Fruit fly (Drosophila melanogaster): ENCODE results near the gene CG17292.

CG17292 gene

dm6 chr2L:8333185-8333584, 37.1 kb upstream of the CG17292 start (continued):
- TF ChIP-seq ttk (GFP tag; IDR thresholded peaks at IDR 0.05) (no peak), Fer3 (tag; optimal IDR thresholded peaks at IDR 0.05) (peak; percentile 15), so (GFP tag; IDR thresholded peaks at IDR 0.05) (no peak), Abd-B (GFP tag; optimal IDR thresholded peaks at IDR 0.05) (peak; percentile 5), CG6791 (GFP tag; IDR thresholded peaks at IDR 0.05; ENCODE audit: partially characterized antibody) (no peak), Kr (GFP tag; optimal IDR thresholded peaks at IDR 0.05) (no peak), dmrt99B (tag; optimal IDR thresholded peaks at IDR 0.05) (peak; percentile 33), CG2202 (tag; optimal IDR thresholded peaks at IDR 0.05) (no peak), hbn (GFP tag; IDR thresholded peaks at IDR 0.05; ENCODE audit: partially characterized antibody) (no peak), Adf1 (GFP tag; IDR thresholded peaks at IDR 0.05) (no peak; the same call in 1 of the 2 replicates), CG1792 (GFP tag; optimal IDR thresholded peaks at IDR 0.05) (no peak), CG33557 (GFP tag; optimal IDR thresholded peaks at IDR 0.05) (no peak), gsb-n (tag; optimal IDR thresholded peaks at IDR 0.05) (no peak), NFAT (GFP tag; IDR thresholded peaks at IDR 0.05) (no peak), CG6272 (GFP tag; IDR thresholded peaks at IDR 0.05) (no peak), CG3281 (GFP tag; optimal IDR thresholded peaks at IDR 0.05) (peak; percentile 20), CG18619 (GFP tag; optimal IDR thresholded peaks at IDR 0.05) (no peak), CG18599 (GFP tag; optimal IDR thresholded peaks at IDR 0.05) (peak; percentile 58), BtbVII (GFP tag; optimal IDR thresholded peaks at IDR 0.05) (no peak), CG15479 (GFP tag; optimal IDR thresholded peaks at IDR 0.05) (no peak), toy (GFP tag; IDR thresholded peaks at IDR 0.05) (no peak), tx (GFP tag; optimal IDR thresholded peaks at IDR 0.05) (no peak), hb (GFP tag; IDR thresholded peaks at IDR 0.05; ENCODE audit: partially characterized antibody) (no peak), Dad (GFP tag; optimal IDR thresholded peaks at IDR 0.05) (no peak), CG7928 (GFP tag; optimal IDR thresholded peaks at IDR 0.05) (no peak), CG32772 (GFP tag; IDR thresholded peaks at IDR 0.05) (no peak), CG13424 (tag; optimal IDR thresholded peaks at IDR 0.05) (no peak), CrebB (tag; optimal IDR thresholded peaks at IDR 0.05) (no peak), vvl (GFP tag; IDR thresholded peaks at IDR 0.05) (no peak), row (GFP tag; IDR thresholded peaks at IDR 0.05) (0 out of 3 replicates have a peak, but pooled peaks have one; percentile 34), CG9215 (GFP tag; IDR thresholded peaks at IDR 0.05) (no peak), crc (GFP tag; optimal IDR thresholded peaks at IDR 0.05) (no peak), CG10267 (tag; optimal IDR thresholded peaks at IDR 0.05) (no peak), odd (GFP tag; optimal IDR thresholded peaks at IDR 0.05) (no peak), CG30403 (GFP tag; optimal IDR thresholded peaks at IDR 0.05) (no peak), CG11093 (GFP tag; IDR thresholded peaks at IDR 0.05) (no peak), zfh2 (GFP tag; optimal IDR thresholded peaks at IDR 0.05) (no peak), Optix (GFP tag; IDR thresholded peaks at IDR 0.05) (no peak), CG10959 (GFP tag; IDR thresholded peaks at IDR 0.05) (no peak), Fer2 (tag; optimal IDR thresholded peaks at IDR 0.05) (no peak), CG31388 (GFP tag; optimal IDR thresholded peaks at IDR 0.05) (no peak), CG12071 (GFP tag; optimal IDR thresholded peaks at IDR 0.05) (no peak), caup (GFP tag; optimal IDR thresholded peaks at IDR 0.05; ENCODE audit: severe bottlenecking) (no peak), pros (GFP tag; optimal IDR thresholded peaks at IDR 0.05) (no peak), Stat92E (GFP tag; optimal IDR thresholded peaks at IDR 0.05) (no peak), trh (GFP tag; optimal IDR thresholded peaks at IDR 0.05) (no peak), CG9797 (GFP tag; optimal IDR thresholded peaks at IDR 0.05) (no peak), Chrac-16 (GFP tag; optimal IDR thresholded peaks at IDR 0.05) (no peak), CG2678 (tag; optimal IDR thresholded peaks at IDR 0.05) (peak; percentile 62), grau (tag; optimal IDR thresholded peaks at IDR 0.05) (peak; percentile 8), HLH4C (GFP tag; IDR thresholded peaks at IDR 0.05; ENCODE audit: partially characterized antibody) (no peak)
